Fruit fly (Drosophila melanogaster) whole organism, embryonic: ENCODE results near the gene CG9837.

Experiments used
- ATbp ChIP-seq: fragments of 200-800 bp; sonication (Bioruptor generic); optimal IDR thresholded peaks from 2 replicates; lab custom pipeline; 2017; ENCODE audit warnings: missing biosample characterization, mild to moderate bottlenecking, missing genetic modification characterization, missing genetic modification reagents
- Ada2b ChIP-seq: fragments of 200-800 bp; sonication (Bioruptor generic); IDR thresholded peaks from 2 replicates; pipeline ENCODE4 v1.3.6; 2022; ENCODE audit warnings: missing biosample characterization, missing genetic modification characterization
- Adf1 ChIP-seq: fragments of 200-800 bp; sonication (Bioruptor generic); IDR thresholded peaks from 2 replicates; pipeline ENCODE4 v1.3.6; 2022; ENCODE audit warnings: missing biosample characterization, missing genetic modification characterization
- B-H1 ChIP-seq: fragments of 200-800 bp; sonication (Bioruptor generic); IDR thresholded peaks from 3 replicates; pipeline ENCODE4 v1.3.6; 2022; ENCODE audit warnings: missing biosample characterization, missing genetic modification characterization
- BtbVII ChIP-seq: fragments of 200-800 bp; sonication (Bioruptor generic); optimal IDR thresholded peaks from 3 replicates; lab custom pipeline; 2017; ENCODE audit warnings: missing biosample characterization, mild to moderate bottlenecking, missing genetic modification characterization
- CG10654 ChIP-seq: fragments of 200-800 bp; sonication (Bioruptor generic); optimal IDR thresholded peaks from 2 replicates; lab custom pipeline; 2016; ENCODE audit warnings: missing biosample characterization, missing genetic modification characterization
- CG13287 ChIP-seq: fragments of 200-800 bp; sonication (Bioruptor generic); IDR thresholded peaks from 2 replicates; pipeline ENCODE4 v1.3.6; 2022; ENCODE audit warnings: missing biosample characterization, missing genetic modification characterization; ENCODE audit not compliant: partially characterized antibody
- CG15601 ChIP-seq: fragments of 200-800 bp; sonication (Bioruptor generic); optimal IDR thresholded peaks from 3 replicates; lab custom pipeline; 2019; ENCODE audit warnings: missing biosample characterization, mild to moderate bottlenecking, missing genetic modification characterization, moderate library complexity
- CG1647 ChIP-seq: fragments of 200-800 bp; sonication (Bioruptor generic); optimal IDR thresholded peaks from 3 replicates; lab custom pipeline; 2016; ENCODE audit warnings: missing biosample characterization, missing genetic modification characterization
- CG17186 ChIP-seq: fragments of 200-800 bp; sonication (Bioruptor generic); optimal IDR thresholded peaks from 3 replicates; lab custom pipeline; 2017; ENCODE audit warnings: missing biosample characterization, missing genetic modification reagents, missing genetic modification characterization
- CG2678 ChIP-seq: fragments of 200-800 bp; sonication (Bioruptor generic); optimal IDR thresholded peaks from 3 replicates; lab custom pipeline; 2019; ENCODE audit warnings: missing biosample characterization, mild to moderate bottlenecking, missing genetic modification characterization, moderate library complexity
- CG30431 ChIP-seq: fragments of 200-800 bp; sonication (Bioruptor generic); optimal IDR thresholded peaks from 2 replicates; lab custom pipeline; 2017; ENCODE audit warnings: missing biosample characterization, missing genetic modification characterization
- CG33213 ChIP-seq: fragments of 200-800 bp; sonication (Bioruptor generic); optimal IDR thresholded peaks from 3 replicates; lab custom pipeline; 2016; ENCODE audit warnings: missing biosample characterization, missing genetic modification characterization
- CG4404 ChIP-seq: fragments of 200-800 bp; sonication (Bioruptor generic); IDR thresholded peaks from 2 replicates; pipeline ENCODE4 v1.3.6; 2022; ENCODE audit warnings: missing biosample characterization, missing genetic modification characterization
- CG6654 ChIP-seq: fragments of 200-800 bp; sonication (Bioruptor generic); optimal IDR thresholded peaks from 2 replicates; lab custom pipeline; 2017; ENCODE audit warnings: missing biosample characterization, mild to moderate bottlenecking, missing genetic modification characterization
- CG6765 ChIP-seq: fragments of 200-800 bp; sonication (Bioruptor generic); optimal IDR thresholded peaks from 3 replicates; lab custom pipeline; 2017; ENCODE audit warnings: missing biosample characterization, mild to moderate bottlenecking, missing genetic modification characterization
- CG7928 ChIP-seq: fragments of 200-800 bp; sonication (Bioruptor generic); optimal IDR thresholded peaks from 2 replicates; lab custom pipeline; 2017; ENCODE audit warnings: missing biosample characterization, mild to moderate bottlenecking, missing genetic modification characterization
- CG8281 ChIP-seq: fragments of 200-800 bp; sonication (Bioruptor generic); optimal IDR thresholded peaks from 2 replicates; lab custom pipeline; 2018; ENCODE audit warnings: missing biosample characterization, mild to moderate bottlenecking, missing genetic modification characterization, moderate library complexity
- CG8359 ChIP-seq: fragments of 200-800 bp; sonication (Bioruptor generic); optimal IDR thresholded peaks from 2 replicates; lab custom pipeline; 2017; ENCODE audit warnings: missing biosample characterization, mild to moderate bottlenecking, missing genetic modification characterization, borderline replicate concordance
- CG8944 ChIP-seq: fragments of 200-800 bp; sonication (Bioruptor generic); optimal IDR thresholded peaks from 3 replicates; lab custom pipeline; 2016; ENCODE audit warnings: missing biosample characterization, missing genetic modification characterization
- CHES-1-like ChIP-seq: fragments of 200-800 bp; sonication (Bioruptor generic); optimal IDR thresholded peaks from 2 replicates; lab custom pipeline; 2016; ENCODE audit warnings: missing biosample characterization, missing genetic modification characterization
- Chrac-16 ChIP-seq: fragments of 200-800 bp; sonication (Bioruptor generic); optimal IDR thresholded peaks from 3 replicates; lab custom pipeline; 2016; ENCODE audit warnings: missing biosample characterization, missing genetic modification characterization
- CoRest ChIP-seq: fragments of 200-800 bp; sonication (Bioruptor generic); optimal IDR thresholded peaks from 3 replicates; lab custom pipeline; 2018; ENCODE audit warnings: missing biosample characterization, mild to moderate bottlenecking, missing genetic modification characterization, moderate library complexity
- CrebB ChIP-seq: fragments of 200-800 bp; sonication (Bioruptor generic); optimal IDR thresholded peaks from 3 replicates; lab custom pipeline; 2018; ENCODE audit warnings: missing biosample characterization, mild to moderate bottlenecking, missing genetic modification characterization
- H15 ChIP-seq: fragments of 200-800 bp; sonication (Bioruptor generic); IDR thresholded peaks from 3 replicates; pipeline ENCODE4 v1.3.6; 2022; ENCODE audit warnings: missing biosample characterization, missing genetic modification characterization
- HHEX ChIP-seq: fragments of 200-800 bp; sonication (Bioruptor generic); optimal IDR thresholded peaks from 3 replicates; lab custom pipeline; 2017; ENCODE audit warnings: missing biosample characterization, mild to moderate bottlenecking, missing genetic modification characterization, missing genetic modification reagents
- Hmr ChIP-seq: fragments of 200-800 bp; sonication (Bioruptor generic); optimal IDR thresholded peaks from 3 replicates; lab custom pipeline; 2017; ENCODE audit warnings: mild to moderate bottlenecking, missing biosample characterization, missing genetic modification reagents, missing genetic modification characterization
- Neu2 ChIP-seq: fragments of 200-800 bp; sonication (Bioruptor generic); optimal IDR thresholded peaks from 3 replicates; lab custom pipeline; 2016; ENCODE audit warnings: missing biosample characterization, missing genetic modification characterization, borderline replicate concordance
- NfI ChIP-seq: fragments of 200-800 bp; sonication (Bioruptor generic); optimal IDR thresholded peaks from 3 replicates; lab custom pipeline; 2018; ENCODE audit warnings: missing biosample characterization, mild to moderate bottlenecking, missing genetic modification characterization, moderate library complexity
- Sin3A ChIP-seq: fragments of >200 bp; optimal IDR thresholded peaks from 2 replicates; lab custom pipeline; 2018
- YL-1 ChIP-seq: fragments of 200-800 bp; sonication (Bioruptor generic); optimal IDR thresholded peaks from 3 replicates; lab custom pipeline; 2017; ENCODE audit warnings: missing biosample characterization, mild to moderate bottlenecking, missing genetic modification characterization
- ase ChIP-seq: fragments of 200-800 bp; sonication (Bioruptor generic); IDR thresholded peaks from 3 replicates; pipeline ENCODE4 v1.3.6; 2022; ENCODE audit warnings: missing biosample characterization, missing genetic modification characterization
- bigmax ChIP-seq: fragments of 200-800 bp; sonication (Bioruptor generic); optimal IDR thresholded peaks from 2 replicates; lab custom pipeline; 2018; ENCODE audit warnings: missing biosample characterization, mild to moderate bottlenecking, missing genetic modification characterization
- bsh ChIP-seq, 2 experiments: fragments of 200-800 bp; sonication (Bioruptor generic); optimal IDR thresholded peaks; 2 replicates each; lab custom pipeline; 2017 to 2018; ENCODE audit warnings: mild to moderate bottlenecking in 2 of 2, missing biosample characterization in 2 of 2, missing genetic modification characterization in 2 of 2, moderate library complexity in 1 of 2
- cad ChIP-seq: fragments of >200 bp; optimal IDR thresholded peaks from 2 replicates; lab custom pipeline; 2017; ENCODE audit warnings: missing biosample characterization, missing genetic modification characterization
- chif ChIP-seq, 2 experiments: fragments of 200-800 bp; sonication (Bioruptor generic); optimal IDR thresholded peaks; 3 replicates each; lab custom pipeline; 2016; ENCODE audit warnings: missing biosample characterization in 2 of 2, missing genetic modification characterization in 2 of 2
- gce ChIP-seq: fragments of 200-800 bp; sonication (Bioruptor generic); IDR thresholded peaks from 3 replicates; pipeline ENCODE4 v1.3.6; 2022; ENCODE audit warnings: missing biosample characterization, missing genetic modification characterization
- gsb-n ChIP-seq: fragments of 200-800 bp; sonication (Bioruptor generic); optimal IDR thresholded peaks from 3 replicates; lab custom pipeline; 2018; ENCODE audit warnings: missing biosample characterization, mild to moderate bottlenecking, missing genetic modification characterization
- hkb ChIP-seq, 2 experiments: fragments of 200-800 bp in 1 of 2; fragments of >200 bp in 1 of 2; sonication (Bioruptor generic) in 1 of 2; IDR thresholded peaks in 1 of 2; optimal IDR thresholded peaks in 1 of 2; 2 replicates each; pipeline versions ENCODE4 v1.3.6 to Lab custom; 2017 to 2022; ENCODE audit warnings: missing biosample characterization in 1 of 2, missing genetic modification characterization in 1 of 2
- nerfin-2 ChIP-seq: fragments of 200-800 bp; sonication (Bioruptor generic); IDR thresholded peaks from 2 replicates; pipeline ENCODE4 v1.3.6; 2022; ENCODE audit warnings: missing biosample characterization, missing genetic modification characterization; ENCODE audit not compliant: partially characterized antibody
- odd ChIP-seq: fragments of 200-800 bp; sonication (Bioruptor generic); optimal IDR thresholded peaks from 2 replicates; lab custom pipeline; 2017; ENCODE audit warnings: missing biosample characterization, mild to moderate bottlenecking, missing genetic modification characterization
- prd ChIP-seq, 3 experiments: fragments of >200 bp in 2 of 3; fragments of 200-800 bp in 1 of 3; sonication (Bioruptor generic) in 1 of 3; optimal IDR thresholded peaks in 2 of 3; IDR thresholded peaks in 1 of 3; 2 replicates in 2 of 3; 3 replicates in 1 of 3; pipeline versions ENCODE4 v1.3.6 to Lab custom; 2017 to 2022; ENCODE audit warnings: missing biosample characterization in 1 of 3, missing genetic modification characterization in 1 of 3
- repo ChIP-seq: fragments of 200-800 bp; sonication (Bioruptor generic); optimal IDR thresholded peaks from 2 replicates; lab custom pipeline; 2016; ENCODE audit warnings: missing biosample characterization, missing genetic modification characterization
- salm ChIP-seq: fragments of 200-800 bp; sonication (Bioruptor generic); optimal IDR thresholded peaks from 2 replicates; lab custom pipeline; 2018; ENCODE audit warnings: missing biosample characterization, mild to moderate bottlenecking, missing genetic modification characterization
- sqz ChIP-seq: fragments of 200-800 bp; sonication (Bioruptor generic); optimal IDR thresholded peaks from 3 replicates; lab custom pipeline; 2018; ENCODE audit warnings: missing biosample characterization, mild to moderate bottlenecking, missing genetic modification characterization
- stwl ChIP-seq: fragments of 200-800 bp; sonication (Bioruptor generic); optimal IDR thresholded peaks from 3 replicates; lab custom pipeline; 2018; ENCODE audit warnings: missing biosample characterization, mild to moderate bottlenecking, missing genetic modification characterization, moderate library complexity
- tio ChIP-seq: fragments of 200-800 bp; sonication (Bioruptor generic); optimal IDR thresholded peaks from 2 replicates; lab custom pipeline; 2017; ENCODE audit warnings: missing biosample characterization, missing genetic modification characterization, inconsistent platforms
- wor ChIP-seq: fragments of 200-800 bp; sonication (Bioruptor generic); IDR thresholded peaks from 2 replicates; pipeline ENCODE4 v1.3.6; 2022; ENCODE audit warnings: missing biosample characterization, missing genetic modification characterization

The CG9837 gene

DNA sequence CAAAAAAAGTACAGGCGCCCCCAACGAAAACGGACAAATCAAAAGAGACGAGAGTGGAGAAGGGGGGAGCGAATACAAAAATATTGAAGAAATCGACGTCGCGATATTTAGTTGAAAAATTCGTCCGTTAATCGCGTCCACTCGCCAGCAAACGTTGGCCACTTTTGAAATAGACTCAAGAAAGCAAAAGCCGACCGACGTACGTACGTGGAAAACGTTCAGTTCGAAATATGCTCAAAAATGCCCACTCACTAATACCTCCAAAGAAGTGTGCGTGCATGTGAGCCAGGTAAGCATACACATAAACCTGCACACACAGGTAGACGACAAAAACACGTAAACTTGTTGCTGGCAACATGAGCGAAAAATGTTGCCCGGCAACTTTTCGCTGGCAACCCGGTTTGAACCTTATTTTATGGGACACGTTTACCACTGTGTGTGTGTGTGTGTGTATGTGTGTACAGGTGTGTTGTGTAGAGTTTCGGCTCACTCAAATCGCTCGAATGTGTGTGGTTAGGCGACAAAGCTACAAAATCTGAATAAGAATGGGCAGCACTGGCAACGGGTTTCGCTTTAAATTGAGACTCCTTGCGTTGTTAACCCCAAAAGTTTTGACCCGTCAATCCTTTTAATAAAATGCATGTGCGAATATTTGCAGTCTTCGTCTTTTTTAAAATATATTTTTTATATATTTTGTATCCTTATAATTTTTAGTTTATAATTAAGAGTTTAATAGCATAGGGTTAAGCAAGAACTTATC, 44.3 kb upstream of the CG9837 start (continued):
- TF ChIP-seq Neu2 (GFP tag; lab: Kevin White, UChicago) (no peak), sqz (peak; percentile 39), odd (GFP tag; lab: Kevin White, UChicago) (no peak), ase (no peak), hkb (optimal IDR thresholded peaks at IDR 0.05; lab: Kevin White, UChicago) (no peak), hkb (GFP tag; IDR thresholded peaks at IDR 0.05; lab: Robert Waterston, UW) (no peak), CG13287 (GFP tag; lab: Robert Waterston, UW) (no peak), bigmax (GFP tag; lab: Kevin White, UChicago) (peak; percentile 57), Ada2b (no peak), CG33213 (no peak), chif (GFP tag; optimal IDR thresholded peaks at IDR 0.05; lab: Kevin White, UChicago) (no peak), H15 (GFP tag; lab: Robert Waterston, UW) (no peak), HHEX (no peak), repo (GFP tag; lab: Kevin White, UChicago) (no peak), B-H1 (no peak), Chrac-16 (GFP tag; lab: Kevin White, UChicago) (no peak), CG17186 (GFP tag; lab: Kevin White, UChicago) (no peak), wor (no peak), CrebB (peak; percentile 12), salm (tag; lab: Kevin White, UChicago) (no peak), CG10654 (no peak), CG4404 (GFP tag; lab: Robert Waterston, UW) (no peak), Hmr (GFP tag; lab: Kevin White, UChicago) (no peak), CHES-1-like (GFP tag; lab: Kevin White, UChicago) (no peak), CG8944 (GFP tag; lab: Kevin White, UChicago) (no peak), YL-1 (no peak), stwl (tag; lab: Kevin White, UChicago) (peak; percentile 38), Adf1 (GFP tag; lab: Robert Waterston, UW) (0 out of 2 replicates have a peak, but pooled peaks have one; percentile 9), Sin3A (no peak), CG2678 (tag; lab: Kevin White, UChicago) (no peak), CoRest (no peak), gsb-n (no peak), bsh (GFP tag; optimal IDR thresholded peaks at IDR 0.05; lab: Kevin White, UChicago) (peak in 1 of 2 experiments; percentile 31), CG8359 (GFP tag; lab: Kevin White, UChicago) (no peak), CG7928 (GFP tag; lab: Kevin White, UChicago) (no peak), BtbVII (GFP tag; lab: Kevin White, UChicago) (no peak), tio (GFP tag; lab: Kevin White, UChicago) (no peak), CG1647 (no peak), nerfin-2 (GFP tag; lab: Robert Waterston, UW) (no peak), CG6654 (GFP tag; lab: Kevin White, UChicago) (no peak), CG8281 (peak; percentile 43), ATbp (GFP tag; lab: Kevin White, UChicago) (no peak), CG6765 (GFP tag; lab: Kevin White, UChicago) (no peak), prd (optimal IDR thresholded peaks at IDR 0.05; lab: Kevin White, UChicago) (no peak), prd (GFP tag; IDR thresholded peaks at IDR 0.05; lab: Robert Waterston, UW) (no peak), NfI (GFP tag; lab: Kevin White, UChicago) (no peak), cad (peak; percentile 69), CG30431 (GFP tag; lab: Kevin White, UChicago) (no peak), CG15601 (tag; lab: Kevin White, UChicago) (no peak), gce (GFP tag; lab: Robert Waterston, UW) (peak; percentile 40; the same call in 1 of the 3 replicates)
